Worm (Caenorhabditis elegans): ENCODE results near the gene R09A8.2.

DNA sequence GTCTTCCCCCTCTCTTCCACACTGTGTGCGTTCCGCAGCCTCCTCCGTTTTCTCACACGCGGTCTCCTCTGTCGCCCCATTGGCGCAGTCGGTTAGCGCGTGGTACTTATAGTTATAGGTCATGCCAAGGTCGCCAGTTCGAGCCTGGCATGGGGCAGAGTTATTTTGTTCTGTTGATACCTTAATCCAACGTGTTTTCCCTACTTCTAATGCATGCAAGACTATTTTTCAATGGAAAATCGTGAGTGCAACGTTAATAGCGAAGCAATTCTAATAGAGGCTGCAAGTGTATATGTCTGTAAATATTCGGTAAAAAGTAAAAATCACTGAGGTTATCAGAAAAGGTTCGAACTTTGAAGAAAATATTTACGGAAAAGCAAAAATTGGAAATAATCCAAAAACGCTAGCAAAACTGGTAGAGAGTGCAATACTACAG is 41.8 kb downstream of the R09A8.2 start:
- TF ChIP-seq ztf-11 (tag; optimal IDR thresholded peaks at IDR 0.05) (no peak), ZK546.5 (tag; optimal IDR thresholded peaks at IDR 0.05) (no peak), unc-62 (GFP tag; optimal IDR thresholded peaks at IDR 0.05) (no peak), mab-5 (tag; optimal IDR thresholded peaks at IDR 0.05) (no peak), alr-1 (tag; optimal IDR thresholded peaks at IDR 0.05) (no peak), ama-1 (optimal IDR thresholded peaks at IDR 0.05) (no peak), snpc-4 (tag; optimal IDR thresholded peaks at IDR 0.05) (no peak), egl-27 (tag; optimal IDR thresholded peaks at IDR 0.05) (no peak)

Data from whole organism, L2 larva.